Worm (Caenorhabditis elegans) whole organism, mixed stage, embryonic: ENCODE data around the gene rab-35.

Experiments
- bed-3 ChIP-seq: fragments of 200-800 bp; sonication (Bioruptor generic); optimal IDR thresholded peaks from 3 replicates; lab custom pipeline; 2018; ENCODE audit warnings: mild to moderate bottlenecking, missing genetic modification characterization, moderate library complexity, missing compliant biosample characterization
- ceh-39 ChIP-seq: fragments of 150-350 bp; optimal IDR thresholded peaks from 2 replicates; lab custom pipeline; 2014; ENCODE audit warnings: missing biosample characterization, missing genetic modification characterization
- lin-13 ChIP-seq: fragments of 150-350 bp; optimal IDR thresholded peaks from 2 replicates; lab custom pipeline; 2014; ENCODE audit warnings: missing biosample characterization, missing genetic modification characterization
- lsy-2 ChIP-seq: fragments of 150-350 bp; optimal IDR thresholded peaks from 2 replicates; lab custom pipeline; 2014; ENCODE audit warnings: missing biosample characterization, missing genetic modification characterization
- mep-1 ChIP-seq: fragments of 150-350 bp; optimal IDR thresholded peaks from 2 replicates; lab custom pipeline; 2017; ENCODE audit warnings: missing biosample characterization, missing genetic modification reagents, missing genetic modification characterization, inconsistent platforms
- nhr-2 ChIP-seq: fragments of 150-350 bp; optimal IDR thresholded peaks from 2 replicates; lab custom pipeline; 2014; ENCODE audit warnings: missing biosample characterization, missing genetic modification characterization
- nhr-237 ChIP-seq: fragments of 150-350 bp; optimal IDR thresholded peaks from 2 replicates; lab custom pipeline; 2014; ENCODE audit warnings: missing biosample characterization, missing genetic modification characterization
- nhr-76 ChIP-seq: sonication (generic microtip); optimal IDR thresholded peaks from 2 replicates; lab custom pipeline; 2017; ENCODE audit warnings: missing biosample characterization, missing genetic modification characterization
- pha-4 ChIP-seq: fragments of 150-350 bp; optimal IDR thresholded peaks from 2 replicates; lab custom pipeline; 2018; ENCODE audit warnings: missing biosample characterization, missing genetic modification reagents, missing genetic modification characterization
- unc-39 ChIP-seq: fragments of 150-350 bp; optimal IDR thresholded peaks from 2 replicates; lab custom pipeline; 2014; ENCODE audit warnings: missing biosample characterization, missing genetic modification characterization
- unc-62 ChIP-seq: fragments of 150-350 bp; optimal IDR thresholded peaks from 2 replicates; lab custom pipeline; 2014; ENCODE audit warnings: missing biosample characterization, missing genetic modification reagents, missing genetic modification characterization
- ztf-11 ChIP-seq: fragments of 150-350 bp; optimal IDR thresholded peaks from 2 replicates; lab custom pipeline; 2014; ENCODE audit warnings: missing biosample characterization, missing genetic modification characterization

- TF ChIP-seq nhr-2 (tag; lab: Kevin White, UChicago) (no peak), nhr-76 (tag; lab: Kevin White, UChicago) (no peak), unc-62 (no peak), lsy-2 (tag; lab: Kevin White, UChicago) (no peak), ztf-11 (tag; lab: Kevin White, UChicago) (no peak), pha-4 (tag; lab: Kevin White, UChicago) (no peak), nhr-237 (tag; lab: Kevin White, UChicago) (no peak), unc-39 (no peak), lin-13 (tag; lab: Kevin White, UChicago) (no peak), mep-1 (tag; lab: Kevin White, UChicago) (no peak), ceh-39 (tag; lab: Kevin White, UChicago) (no peak), bed-3 (GFP tag; lab: Kevin White, UChicago) (no peak)
Observed at ce11 chrIII:11268532-11268931, 42.8 kb downstream of the rab-35 start.
